Fruit fly (Drosophila melanogaster) whole organism, wandering third instar larva: Measurements from ENCODE around the gene CG42322.

Source experiments
- GATAd ChIP-seq: sonication (Bioruptor generic); optimal IDR thresholded peaks from 2 replicates; lab custom pipeline; 2016; ENCODE audit warnings: missing biosample characterization, missing genetic modification characterization
- Hr83 ChIP-seq: fragments of 200-300 bp; sonication (Bioruptor generic); optimal IDR thresholded peaks from 2 replicates; lab custom pipeline; 2016; ENCODE audit warnings: missing biosample characterization, mild to moderate bottlenecking, missing genetic modification characterization, moderate library complexity; ENCODE audit not compliant: poor library complexity, severe bottlenecking
- ey ChIP-seq: fragments of 200-800 bp; sonication (Bioruptor generic); optimal IDR thresholded peaks from 2 replicates; lab custom pipeline; 2016; ENCODE audit warnings: missing biosample characterization, missing genetic modification characterization
- pan ChIP-seq: fragments of >200 bp; optimal IDR thresholded peaks from 2 replicates; lab custom pipeline; 2017

- TF ChIP-seq pan (lab: Kevin White, UChicago) (no peak), GATAd (GFP tag; lab: Kevin White, UChicago) (no peak), Hr83 (GFP tag; lab: Kevin White, UChicago) (no peak), ey (GFP tag; lab: Kevin White, UChicago) (no peak)
Observed at dm6 chr3R:20731331-20731730, 8.6 kb upstream of the CG42322 start, which contains the start of gene CG31205.
